Worm (Caenorhabditis elegans) whole organism, L1 larva: ENCODE measurements around the gene rabn-5.

ENCODE experiments used
- C16A3.4 ChIP-seq: fragments of 150-350 bp; optimal IDR thresholded peaks from 2 replicates; lab custom pipeline; 2014; ENCODE audit warnings: missing biosample characterization, missing genetic modification characterization
- C34B4.2 ChIP-seq: sonication (generic microtip); optimal IDR thresholded peaks from 2 replicates; lab custom pipeline; 2017; ENCODE audit warnings: mild to moderate bottlenecking, missing genetic modification characterization, missing compliant biosample characterization
- alr-1 ChIP-seq: fragments of 200-800 bp; sonication (Bioruptor generic); optimal IDR thresholded peaks from 2 replicates; lab custom pipeline; 2018; ENCODE audit warnings: borderline replicate concordance, mild to moderate bottlenecking, missing genetic modification characterization, missing compliant biosample characterization
- ama-1 ChIP-seq: fragments of 150-350 bp; optimal IDR thresholded peaks from 2 replicates; lab custom pipeline; 2014
- ceh-63 ChIP-seq: fragments of 200-800 bp; sonication (Bioruptor generic); optimal IDR thresholded peaks from 2 replicates; lab custom pipeline; 2018; ENCODE audit warnings: mild to moderate bottlenecking, missing genetic modification characterization, missing compliant biosample characterization
- ceh-8 ChIP-seq: fragments of 200-800 bp; sonication (Bioruptor generic); optimal IDR thresholded peaks from 2 replicates; lab custom pipeline; 2018; ENCODE audit warnings: mild to moderate bottlenecking, missing genetic modification characterization, moderate library complexity, missing compliant biosample characterization
- ceh-82 ChIP-seq, 3 experiments: fragments of 150-350 bp in 1 of 3; sonication (generic microtip) in 2 of 3; optimal IDR thresholded peaks; 2 replicates each; lab custom pipeline; 2014 to 2017; ENCODE audit warnings: missing biosample characterization in 3 of 3, missing genetic modification characterization in 3 of 3
- ceh-88 ChIP-seq: fragments of 200-800 bp; sonication (Bioruptor generic); IDR thresholded peaks from 2 replicates; pipeline ENCODE4 v1.3.6; 2022; ENCODE audit warnings: missing genetic modification characterization, missing compliant biosample characterization
- dpl-1 ChIP-seq, 3 experiments: fragments of 150-350 bp in 2 of 3; sonication (generic microtip) in 1 of 3; optimal IDR thresholded peaks; 2 replicates each; lab custom pipeline; 2014 to 2017; ENCODE audit warnings: missing biosample characterization in 3 of 3, missing genetic modification characterization in 3 of 3, missing genetic modification reagents in 3 of 3
- efl-1 ChIP-seq, 4 experiments: fragments of 150-350 bp; optimal IDR thresholded peaks in 3 of 4; peaks in 1 of 4; 1 replicate in 1 of 4; 2 replicates in 3 of 4; lab custom pipeline; 2014; ENCODE audit warnings: missing biosample characterization in 2 of 4, missing genetic modification characterization in 2 of 4, missing genetic modification reagents in 2 of 4
- egl-13 ChIP-seq: sonication (generic microtip); optimal IDR thresholded peaks from 2 replicates; lab custom pipeline; 2016; ENCODE audit warnings: missing genotype, missing genetic modification reagents, missing genetic modification characterization, missing compliant biosample characterization
- fkh-4 ChIP-seq: sonication (generic microtip); optimal IDR thresholded peaks from 2 replicates; lab custom pipeline; 2016; ENCODE audit warnings: missing compliant biosample characterization, missing genetic modification characterization, borderline replicate concordance
- hlh-17 ChIP-seq: fragments of 200-800 bp; sonication (Bioruptor generic); optimal IDR thresholded peaks from 2 replicates; lab custom pipeline; 2018; ENCODE audit warnings: missing genetic modification characterization, mild to moderate bottlenecking, missing compliant biosample characterization, moderate library complexity, borderline replicate concordance
- hpl-2 ChIP-seq: fragments of 150-350 bp; optimal IDR thresholded peaks from 2 replicates; lab custom pipeline; 2014; ENCODE audit warnings: missing biosample characterization, missing genetic modification reagents, missing genetic modification characterization
- irx-1 ChIP-seq: sonication (generic microtip); optimal IDR thresholded peaks from 2 replicates; lab custom pipeline; 2016; ENCODE audit warnings: missing genetic modification characterization, missing compliant biosample characterization
- lin-13 ChIP-seq: fragments of 150-350 bp; optimal IDR thresholded peaks from 2 replicates; lab custom pipeline; 2014; ENCODE audit warnings: missing biosample characterization, missing genetic modification reagents, missing genetic modification characterization
- lin-15B ChIP-seq: fragments of 150-350 bp; sonication (generic microtip); optimal IDR thresholded peaks from 3 replicates; lab custom pipeline; 2014; ENCODE audit warnings: missing biosample characterization, missing genetic modification characterization
- lir-3 ChIP-seq: sonication (generic microtip); optimal IDR thresholded peaks from 2 replicates; lab custom pipeline; 2016; ENCODE audit warnings: mild to moderate bottlenecking, missing genetic modification characterization, moderate library complexity, missing compliant biosample characterization; ENCODE audit not compliant: poor library complexity
- nhr-19 ChIP-seq: fragments of 200-800 bp; sonication (Bioruptor generic); conservative IDR thresholded peaks from 2 replicates; pipeline ENCODE4 v1.3.6; 2022; ENCODE audit warnings: missing genetic modification characterization, missing compliant biosample characterization
- nhr-28 ChIP-seq: fragments of 150-350 bp; optimal IDR thresholded peaks from 2 replicates; lab custom pipeline; 2014; ENCODE audit warnings: missing biosample characterization, missing genetic modification characterization
- nhr-84 ChIP-seq: sonication (generic microtip); optimal IDR thresholded peaks from 2 replicates; lab custom pipeline; 2017; ENCODE audit warnings: missing biosample characterization, missing genetic modification characterization
- nhr-85 ChIP-seq: sonication (generic microtip); peaks from one replicate; lab custom pipeline; 2016; ENCODE audit warnings: missing genetic modification characterization, inconsistent platforms, missing compliant biosample characterization
- nhr-90 ChIP-seq: sonication (generic microtip); optimal IDR thresholded peaks from 2 replicates; lab custom pipeline; 2016; ENCODE audit warnings: mild to moderate bottlenecking, missing genetic modification characterization, missing compliant biosample characterization; ENCODE audit not compliant: poor library complexity
- pax-3 ChIP-seq: fragments of 200-800 bp; sonication (Bioruptor generic); optimal IDR thresholded peaks from 2 replicates; lab custom pipeline; 2018; ENCODE audit warnings: mild to moderate bottlenecking, missing genetic modification characterization, moderate library complexity, missing compliant biosample characterization
- snpc-4 ChIP-seq: fragments of 150-350 bp; optimal IDR thresholded peaks from 2 replicates; lab custom pipeline; 2014; ENCODE audit warnings: missing biosample characterization, missing genetic modification characterization
- sox-4 ChIP-seq: sonication (generic microtip); optimal IDR thresholded peaks from 2 replicates; lab custom pipeline; 2016; ENCODE audit warnings: missing genetic modification characterization, missing compliant biosample characterization
- sup-37 ChIP-seq: fragments of 200-800 bp; sonication (Bioruptor generic); optimal IDR thresholded peaks from 2 replicates; lab custom pipeline; 2018; ENCODE audit warnings: mild to moderate bottlenecking, missing genetic modification characterization, missing compliant biosample characterization
- tlp-1 ChIP-seq: fragments of 150-350 bp; optimal IDR thresholded peaks from 2 replicates; lab custom pipeline; 2014; ENCODE audit warnings: missing biosample characterization, missing genetic modification characterization
- unc-30 ChIP-seq: sonication (generic microtip); optimal IDR thresholded peaks from 2 replicates; lab custom pipeline; 2017; ENCODE audit warnings: missing biosample characterization, missing genetic modification characterization
- unc-62 ChIP-seq: fragments of 150-350 bp; optimal IDR thresholded peaks from 2 replicates; lab custom pipeline; 2014; ENCODE audit warnings: missing biosample characterization, missing genetic modification reagents, missing genetic modification characterization
- unc-98 ChIP-seq: fragments of 200-800 bp; sonication (Bioruptor generic); IDR thresholded peaks from 2 replicates; pipeline ENCODE4 v1.3.6; 2022; ENCODE audit warnings: missing genetic modification characterization, missing compliant biosample characterization
- vab-15 ChIP-seq: sonication (generic microtip); optimal IDR thresholded peaks from 2 replicates; lab custom pipeline; 2017; ENCODE audit warnings: missing genotype, mild to moderate bottlenecking, missing genetic modification characterization, missing compliant biosample characterization
- xbp-1 ChIP-seq: sonication (generic microtip); optimal IDR thresholded peaks from 2 replicates; lab custom pipeline; 2016; ENCODE audit warnings: missing genetic modification characterization, missing compliant biosample characterization
- zip-4 ChIP-seq: fragments of 200-800 bp; sonication (Bioruptor generic); optimal IDR thresholded peaks from 2 replicates; lab custom pipeline; 2018; ENCODE audit warnings: mild to moderate bottlenecking, missing genetic modification characterization, moderate library complexity, missing compliant biosample characterization

Gene rabn-5

DNA sequence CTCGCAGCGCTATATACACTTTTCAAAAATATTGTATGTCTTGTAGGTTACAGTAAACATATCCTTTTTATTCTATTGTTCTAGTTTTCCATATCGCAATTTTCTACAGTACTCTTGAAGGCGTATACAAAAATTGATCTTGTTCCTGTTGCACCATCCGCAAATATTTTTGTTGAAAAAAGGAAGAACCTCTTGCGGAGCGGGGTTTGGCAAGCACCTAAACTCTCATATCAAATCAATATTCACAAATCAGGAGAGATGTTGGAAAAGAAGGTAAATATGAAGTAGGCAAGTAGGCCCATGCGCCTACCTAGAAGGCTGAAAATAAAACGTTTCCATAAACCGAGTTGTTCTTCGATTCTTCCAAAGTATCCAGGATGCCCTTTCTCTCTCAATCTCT, 19.7 kb downstream of the rabn-5 start, which contains the start of gene C28H8.5:
TSS of gene C28H8.5 (plus strand) at position 301 of the 400 bp plus-strand sequence.
- TF ChIP-seq hlh-17 (no peak), lir-3 (tag; lab: Kevin White, UChicago) (no peak), xbp-1 (tag; lab: Kevin White, UChicago) (no peak), efl-1 (optimal IDR thresholded peaks at IDR 0.05; lab: Kevin White, UChicago) (no peak), efl-1 (GFP tag; optimal IDR thresholded peaks at IDR 0.05 in 1 of 2; lab: Kevin White, UChicago) (no peak), ceh-82 (tag; optimal IDR thresholded peaks at IDR 0.05; lab: Kevin White, UChicago) (no peak), hpl-2 (GFP tag; lab: Kevin White, UChicago) (no peak), nhr-28 (no peak), irx-1 (tag; lab: Kevin White, UChicago) (no peak), unc-62 (GFP tag; lab: Kevin White, UChicago) (no peak), C16A3.4 (tag; lab: Kevin White, UChicago) (no peak), nhr-90 (tag; lab: Kevin White, UChicago) (no peak), nhr-19 (GFP tag; lab: Robert Waterston, UW) (no peak)

DNA sequence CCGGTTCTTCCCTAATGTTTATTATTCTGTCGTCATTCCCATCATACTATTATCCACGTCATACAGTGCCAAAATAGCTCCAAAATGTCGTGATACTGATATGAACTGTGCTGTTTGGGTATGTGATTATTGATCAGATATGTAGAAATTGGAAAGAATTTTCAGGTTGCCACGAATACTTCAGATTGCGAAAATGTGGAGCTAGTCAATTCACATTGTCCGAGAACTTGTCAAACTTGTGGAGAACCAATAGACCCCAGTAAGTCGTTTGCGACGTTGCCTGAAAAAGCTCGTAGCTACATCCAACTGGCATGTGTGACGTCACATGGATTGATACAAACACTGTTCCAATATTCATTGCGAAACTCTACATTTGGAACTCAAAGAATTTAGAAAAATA, 20.1 kb downstream of the rabn-5 start:
- TF ChIP-seq vab-15, result no peak
- no peak for TF ChIP-seq zip-4
- no peak for TF ChIP-seq sox-4 (tag; lab: Kevin White, UChicago)
- TF ChIP-seq nhr-28, result no peak
- TF ChIP-seq sup-37 (GFP tag; lab: Kevin White, UChicago), result no peak
- no peak for TF ChIP-seq nhr-84 (tag; lab: Kevin White, UChicago)
- no peak for TF ChIP-seq snpc-4 (tag; lab: Kevin White, UChicago)
- TF ChIP-seq efl-1 (optimal IDR thresholded peaks at IDR 0.05; lab: Kevin White, UChicago), result no peak
- TF ChIP-seq efl-1 (GFP tag; optimal IDR thresholded peaks at IDR 0.05 in 1 of 2; lab: Kevin White, UChicago), result peak in 1 of 2 experiments; percentile 38

DNA sequence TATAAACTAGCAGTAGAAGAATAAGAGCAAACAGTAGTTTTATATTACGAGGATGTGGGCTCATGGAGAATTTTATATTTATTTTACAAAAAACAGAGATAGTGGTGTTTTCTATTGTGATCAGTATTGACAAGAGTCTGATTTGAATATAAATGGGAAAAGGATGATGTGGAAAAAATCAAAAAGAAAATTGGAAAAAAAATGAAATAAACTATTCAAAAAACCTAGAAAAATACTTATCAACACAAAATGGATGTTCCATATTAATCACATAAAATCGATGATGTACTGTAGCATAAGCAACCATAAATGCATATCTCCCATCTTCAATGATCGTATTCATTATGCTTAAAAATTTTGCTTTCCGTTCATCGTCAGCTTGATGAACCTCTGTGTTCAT, 22.5 kb downstream of the rabn-5 start, which contains the start of gene C28H8.7:
TSS of gene C28H8.7 (minus strand) at position 101 of the 400 bp plus-strand sequence.
- TF ChIP-seq pax-3 (tag; lab: Kevin White, UChicago), result no peak
- no peak for TF ChIP-seq ceh-88
- TF ChIP-seq xbp-1 (tag; lab: Kevin White, UChicago), result no peak
- no peak for TF ChIP-seq C34B4.2 (tag; lab: Kevin White, UChicago)
- TF ChIP-seq ceh-63 (GFP tag; lab: Kevin White, UChicago), result no peak
- TF ChIP-seq ceh-8 (GFP tag; lab: Kevin White, UChicago), result no peak
- no peak for TF ChIP-seq efl-1 (optimal IDR thresholded peaks at IDR 0.05; lab: Kevin White, UChicago)
- no peak for TF ChIP-seq efl-1 (GFP tag; optimal IDR thresholded peaks at IDR 0.05 in 1 of 2; lab: Kevin White, UChicago)
- TF ChIP-seq lin-13 (GFP tag; lab: Kevin White, UChicago), result no peak
- TF ChIP-seq alr-1, result no peak

DNA sequence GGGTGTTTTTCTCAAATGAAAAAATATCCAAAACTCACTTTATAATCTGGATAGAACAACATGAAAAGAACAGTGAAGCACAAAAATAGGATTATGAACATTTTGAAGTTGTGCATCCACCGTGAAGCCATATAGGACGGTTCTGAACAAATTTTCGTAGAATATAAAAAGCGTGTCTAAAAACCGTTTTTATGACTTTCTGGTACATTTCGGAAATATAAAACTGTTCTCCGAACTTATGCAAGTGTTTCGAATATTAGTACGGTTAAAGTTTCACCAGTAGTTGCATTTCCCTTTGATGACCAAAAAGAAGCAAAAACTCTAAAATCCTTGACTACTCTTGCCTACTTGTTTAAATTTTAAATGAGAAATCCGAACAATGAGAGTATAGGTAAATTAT, 24.3 kb downstream of the rabn-5 start, which contains the start of gene C28H8.8:
TSS of gene C28H8.8 (minus strand) at position 101 of the 400 bp plus-strand sequence.
- TF ChIP-seq ama-1 (no peak), hlh-17 (no peak), unc-30 (tag; lab: Kevin White, UChicago) (no peak), dpl-1 (GFP tag; optimal IDR thresholded peaks at IDR 0.05; lab: Kevin White, UChicago) (no peak), nhr-85 (tag; lab: Kevin White, UChicago) (no peak), ceh-82 (tag; optimal IDR thresholded peaks at IDR 0.05; lab: Kevin White, UChicago) (no peak), alr-1 (no peak), lin-15B (tag; lab: Kevin White, UChicago) (no peak), egl-13 (tag; lab: Kevin White, UChicago) (no peak), unc-98 (GFP tag; lab: Robert Waterston, UW) (no peak), fkh-4 (tag; lab: Kevin White, UChicago) (no peak), hpl-2 (GFP tag; lab: Kevin White, UChicago) (no peak), sup-37 (GFP tag; lab: Kevin White, UChicago) (no peak), tlp-1 (tag; lab: Kevin White, UChicago) (no peak)
- TF ChIP-seq, all 84 proteins: peak for 0
